Worm (Caenorhabditis elegans): Measurements from ENCODE around the gene sri-20.

sri-20 gene

ce11 chrV:10358238-10358637 is 10.1 kb upstream of the sri-20 start, which contains the start of gene ttll-15:
ttll-15 (plus strand) TSS chrV:10358538.
- TF ChIP-seq ets-7 (tag; optimal IDR thresholded peaks at IDR 0.05), result no peak
- TF ChIP-seq F13C5.2 (tag; optimal IDR thresholded peaks at IDR 0.05), result no peak
- TF ChIP-seq tra-4 (tag; optimal IDR thresholded peaks at IDR 0.05), result no peak
- no peak for TF ChIP-seq ceh-13 (GFP tag; optimal IDR thresholded peaks at IDR 0.05)
- TF ChIP-seq hmg-4 (GFP tag; optimal IDR thresholded peaks at IDR 0.05), result no peak
- TF ChIP-seq B0310.2 (tag; optimal IDR thresholded peaks at IDR 0.05), result no peak
- TF ChIP-seq ama-1 (optimal IDR thresholded peaks at IDR 0.05), result no peak
- TF ChIP-seq ceh-36 (tag; optimal IDR thresholded peaks at IDR 0.05), result no peak
- TF ChIP-seq tbx-37 (GFP tag; conservative IDR thresholded peaks at IDR 0.05), result no peak
- TF ChIP-seq tbx-11 (GFP tag; IDR thresholded peaks at IDR 0.05), result no peak
- no peak for TF ChIP-seq flt-1 (GFP tag; IDR thresholded peaks at IDR 0.05)
- TF ChIP-seq hmbx-1 (tag; optimal IDR thresholded peaks at IDR 0.05), result no peak
- TF ChIP-seq sea-1 (GFP tag; conservative IDR thresholded peaks at IDR 0.05), result no peak

- no peak for TF ChIP-seq hnd-1 (tag; optimal IDR thresholded peaks at IDR 0.05)
- no peak for TF ChIP-seq hmbx-1 (tag; optimal IDR thresholded peaks at IDR 0.05)
- no peak for TF ChIP-seq ets-7 (tag; optimal IDR thresholded peaks at IDR 0.05)
- TF ChIP-seq B0310.2 (tag; optimal IDR thresholded peaks at IDR 0.05), result no peak
- TF ChIP-seq tbx-37 (GFP tag; conservative IDR thresholded peaks at IDR 0.05), result no peak
- TF ChIP-seq aly-1 (tag; optimal IDR thresholded peaks at IDR 0.05), result no peak
- TF ChIP-seq pes-1 (GFP tag; IDR thresholded peaks at IDR 0.05), result no peak
- TF ChIP-seq tra-4 (tag; optimal IDR thresholded peaks at IDR 0.05), result no peak
- TF ChIP-seq sea-1 (GFP tag; conservative IDR thresholded peaks at IDR 0.05), result no peak
- TF ChIP-seq scrt-1 (GFP tag; IDR thresholded peaks at IDR 0.05), result no peak
- TF ChIP-seq ceh-36 (tag; optimal IDR thresholded peaks at IDR 0.05), result no peak
- TF ChIP-seq hmg-4 (GFP tag; optimal IDR thresholded peaks at IDR 0.05), result no peak
- TF ChIP-seq tbx-11 (GFP tag; IDR thresholded peaks at IDR 0.05), result no peak
- no peak for TF ChIP-seq ceh-13 (GFP tag; optimal IDR thresholded peaks at IDR 0.05)
- no peak for TF ChIP-seq ama-1 (optimal IDR thresholded peaks at IDR 0.05)
- TF ChIP-seq flt-1 (GFP tag; IDR thresholded peaks at IDR 0.05), result no peak
Observed at ce11 chrV:10360186-10360585, 8.2 kb upstream of the sri-20 start.

- TF ChIP-seq tbx-11 (GFP tag; IDR thresholded peaks at IDR 0.05) (no peak), scrt-1 (GFP tag; IDR thresholded peaks at IDR 0.05) (no peak), tra-4 (tag; optimal IDR thresholded peaks at IDR 0.05) (no peak), flt-1 (GFP tag; IDR thresholded peaks at IDR 0.05) (no peak), ama-1 (optimal IDR thresholded peaks at IDR 0.05) (no peak), B0310.2 (tag; optimal IDR thresholded peaks at IDR 0.05) (no peak), hmbx-1 (tag; optimal IDR thresholded peaks at IDR 0.05) (no peak), hnd-1 (tag; optimal IDR thresholded peaks at IDR 0.05) (no peak), ets-7 (tag; optimal IDR thresholded peaks at IDR 0.05) (no peak), hmg-4 (GFP tag; optimal IDR thresholded peaks at IDR 0.05) (no peak), pes-1 (GFP tag; IDR thresholded peaks at IDR 0.05) (no peak), ceh-36 (tag; optimal IDR thresholded peaks at IDR 0.05) (no peak), aly-1 (tag; optimal IDR thresholded peaks at IDR 0.05) (no peak)
Observed at ce11 chrV:10361830-10362397, 6.4 kb upstream of the sri-20 start, which contains the start of gene cash-1. cash-1 (plus strand) TSS chrV:10362261.

ce11 chrV:10363834-10364233 is 4.5 kb upstream of the sri-20 start:
- TF ChIP-seq pes-1 (GFP tag; IDR thresholded peaks at IDR 0.05) (no peak), ets-7 (tag; optimal IDR thresholded peaks at IDR 0.05) (no peak), B0310.2 (tag; optimal IDR thresholded peaks at IDR 0.05) (no peak), hmg-4 (GFP tag; optimal IDR thresholded peaks at IDR 0.05) (no peak), tbx-37 (GFP tag; conservative IDR thresholded peaks at IDR 0.05) (no peak), tra-4 (tag; optimal IDR thresholded peaks at IDR 0.05) (no peak), flt-1 (GFP tag; IDR thresholded peaks at IDR 0.05) (no peak), scrt-1 (GFP tag; IDR thresholded peaks at IDR 0.05) (no peak), hmbx-1 (tag; optimal IDR thresholded peaks at IDR 0.05) (no peak), hnd-1 (tag; optimal IDR thresholded peaks at IDR 0.05) (no peak), F13C5.2 (tag; optimal IDR thresholded peaks at IDR 0.05) (no peak), aly-1 (tag; optimal IDR thresholded peaks at IDR 0.05) (no peak)

ce11 chrV:10371177-10371576 is 2.8 kb downstream of the sri-20 start:
- TF ChIP-seq ama-1 (optimal IDR thresholded peaks at IDR 0.05) (no peak), pes-1 (GFP tag; IDR thresholded peaks at IDR 0.05) (no peak), aly-1 (tag; optimal IDR thresholded peaks at IDR 0.05) (no peak), ets-7 (tag; optimal IDR thresholded peaks at IDR 0.05) (no peak), B0310.2 (tag; optimal IDR thresholded peaks at IDR 0.05) (no peak), tbx-11 (GFP tag; IDR thresholded peaks at IDR 0.05) (no peak)

DNA sequence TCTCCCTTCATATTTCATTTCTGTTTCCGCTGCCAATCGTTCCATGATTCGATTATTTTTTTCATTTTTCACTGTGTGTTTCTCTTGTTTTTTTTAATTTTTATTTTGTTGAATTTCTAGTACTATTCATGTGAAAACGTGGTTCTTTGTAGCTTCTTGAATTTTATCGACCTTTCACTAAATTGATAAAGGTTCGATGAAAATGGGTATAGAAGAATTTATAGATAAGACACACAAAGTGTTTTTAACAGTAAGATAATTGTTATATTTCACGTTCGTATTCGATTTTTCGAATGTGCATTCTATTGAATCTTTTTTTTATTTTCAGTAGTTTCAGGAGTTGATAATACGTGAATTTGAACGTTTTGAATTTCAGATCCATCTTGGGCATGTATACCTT is 3.6 kb downstream of the sri-20 start, which contains the start of gene ugt-49:
ugt-49 (plus strand) TSS at position 371 of the 400 bp plus-strand sequence.
- no peak for TF ChIP-seq F13C5.2 (tag; optimal IDR thresholded peaks at IDR 0.05)
- no peak for TF ChIP-seq flt-1 (GFP tag; IDR thresholded peaks at IDR 0.05)
- no peak for TF ChIP-seq tbx-11 (GFP tag; IDR thresholded peaks at IDR 0.05)
- TF ChIP-seq ceh-13 (GFP tag; optimal IDR thresholded peaks at IDR 0.05), result no peak
- no peak for TF ChIP-seq ceh-36 (tag; optimal IDR thresholded peaks at IDR 0.05)
- no peak for TF ChIP-seq hnd-1 (tag; optimal IDR thresholded peaks at IDR 0.05)
- TF ChIP-seq ets-7 (tag; optimal IDR thresholded peaks at IDR 0.05), result no peak
- no peak for TF ChIP-seq aly-1 (tag; optimal IDR thresholded peaks at IDR 0.05)
- TF ChIP-seq tra-4 (tag; optimal IDR thresholded peaks at IDR 0.05), result no peak
- TF ChIP-seq sea-1 (GFP tag; conservative IDR thresholded peaks at IDR 0.05), result no peak

ce11 chrV:10379293-10379692 is 10.9 kb downstream of the sri-20 start, which contains the start of gene AC3.12:
AC3.12 (minus strand) TSS chrV:10379393.
- TF ChIP-seq B0310.2 (tag; optimal IDR thresholded peaks at IDR 0.05) (no peak), tbx-37 (GFP tag; conservative IDR thresholded peaks at IDR 0.05) (no peak), aly-1 (tag; optimal IDR thresholded peaks at IDR 0.05) (no peak), flt-1 (GFP tag; IDR thresholded peaks at IDR 0.05) (no peak), ama-1 (optimal IDR thresholded peaks at IDR 0.05) (no peak), scrt-1 (GFP tag; IDR thresholded peaks at IDR 0.05) (no peak), sea-1 (GFP tag; conservative IDR thresholded peaks at IDR 0.05) (no peak), tbx-11 (GFP tag; IDR thresholded peaks at IDR 0.05) (no peak), F13C5.2 (tag; optimal IDR thresholded peaks at IDR 0.05) (no peak)
